Fruit fly (Drosophila melanogaster) S2 (cell line): ENCODE results near the gene SdhD.

ENCODE experiments used
- CG8478 ChIP-seq: fragments of >200 bp; optimal IDR thresholded peaks from 2 replicates; lab custom pipeline; 2018
- CTCF ChIP-seq, 2 experiments: fragments of >200 bp; optimal IDR thresholded peaks; 2 replicates each; lab custom pipeline; 2018

- TF ChIP-seq CTCF (optimal IDR thresholded peaks at IDR 0.05; lab: Kevin White, UChicago) = no peak
- no peak for TF ChIP-seq CG8478
Observed at dm6 chr3R:23790483-23791175, 30.2 kb upstream of the SdhD start.
